Worm (Caenorhabditis elegans) whole organism, young adult: ENCODE data around the gene clec-64.

Source experiments
- K11D2.4 ChIP-seq: fragments of 200-800 bp; sonication (Bioruptor generic); IDR thresholded peaks from 2 replicates; pipeline ENCODE4 v1.3.6; 2022; ENCODE audit warnings: missing genetic modification reagents, missing genetic modification characterization, missing compliant biosample characterization
- unc-130 ChIP-seq: sonication (generic microtip); optimal IDR thresholded peaks from 2 replicates; lab custom pipeline; 2016; ENCODE audit warnings: missing genetic modification reagents, missing genetic modification characterization, missing compliant biosample characterization
- ztf-18 ChIP-seq: sonication (generic microtip); optimal IDR thresholded peaks from 2 replicates; lab custom pipeline; 2016; ENCODE audit warnings: missing genotype, mild to moderate bottlenecking, missing genetic modification characterization, missing compliant biosample characterization

ce11 chrII:12930138-12930537 lies 32.1 kb downstream of the clec-64 start:
- TF ChIP-seq unc-130 (GFP tag; lab: Kevin White, UChicago), result no peak
- TF ChIP-seq ztf-18, result no peak
- no peak for TF ChIP-seq K11D2.4
